Fruit fly (Drosophila melanogaster): ENCODE data around the gene CG7255.

dm6 chr3L:15314997-15315396 lies 10.9 kb downstream of the CG7255 start:
- no peak for TF ChIP-seq pad (GFP tag; optimal IDR thresholded peaks at IDR 0.05)
- TF ChIP-seq cic (GFP tag; optimal IDR thresholded peaks at IDR 0.05) = no peak

Data from whole organism, adult.